Fruit fly (Drosophila melanogaster): ENCODE results near the gene mth.

dm6 chr3L:338116-338515 is 8.6 kb downstream of the mth start:
- TF ChIP-seq h (GFP tag; optimal IDR thresholded peaks at IDR 0.05) (no peak), brk (GFP tag; optimal IDR thresholded peaks at IDR 0.05) (no peak), psq (GFP tag; optimal IDR thresholded peaks at IDR 0.05) (no peak), br (GFP tag; optimal IDR thresholded peaks at IDR 0.05) (no peak)
